Worm (Caenorhabditis elegans) whole organism, L2 larva: ENCODE results near the gene sym-2.

ENCODE experiments used
- lin-13 ChIP-seq: fragments of 150-350 bp; optimal IDR thresholded peaks from 2 replicates; lab custom pipeline; 2014; ENCODE audit warnings: missing biosample characterization, missing genetic modification reagents, missing genetic modification characterization
- mdl-1 ChIP-seq, 2 experiments: fragments of 150-350 bp in 1 of 2; sonication (generic microtip) in 1 of 2; optimal IDR thresholded peaks; 2 replicates each; lab custom pipeline; 2017; ENCODE audit warnings: missing biosample characterization in 2 of 2, missing genetic modification characterization in 2 of 2

- TF ChIP-seq mdl-1 (tag; optimal IDR thresholded peaks at IDR 0.05; lab: Kevin White, UChicago) (no peak), lin-13 (GFP tag; lab: Kevin White, UChicago) (no peak)
These were observed 55.9 kb downstream of the sym-2 start for ce11 chrII:9132338-9132737.
